In the genomic region with DNA sequence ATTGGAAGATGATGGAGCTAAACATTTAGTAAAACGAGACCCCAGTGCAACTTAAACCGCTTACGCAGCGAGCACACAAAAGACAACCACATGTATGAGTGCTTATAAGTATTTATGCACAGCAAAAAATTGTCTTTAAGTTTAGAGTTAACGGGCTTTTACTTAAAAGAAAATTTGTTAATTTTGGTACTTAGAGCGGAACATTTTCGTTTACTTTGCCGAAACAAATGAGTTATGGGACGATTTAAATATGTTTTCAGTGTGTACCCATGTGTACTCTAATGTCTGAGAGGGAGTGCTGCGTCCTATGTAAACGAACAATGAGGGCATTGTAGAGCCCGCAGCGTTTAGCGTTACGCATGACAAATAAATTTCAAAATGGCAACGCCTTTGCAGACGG, we compare ENCODE assay signal across 1 fruit fly cellular context.
A peak's percentile ranks its signal among the peaks of the same experiment; 100 is the strongest.
TF ChIP-seq lines count a peak whose summit lies in the region.

No protein-coding gene starts in this region.

TF ChIP-seq in whole organism, embryonic, 481 proteins besides CTCF, POLR2A, EP300 and RAD21 (continued from another document and continues in another):
- TF ChIP-seq Dbx (GFP tag; IDR thresholded peaks at IDR 0.05; lab: Robert Waterston, UW) (peak; percentile 58; the same call in 1 of the 3 replicates), jumu (GFP tag; optimal IDR thresholded peaks at IDR 0.05; lab: Kevin White, UChicago) (peak; percentile 4), Rfx (GFP tag; IDR thresholded peaks at IDR 0.05; lab: Robert Waterston, UW) (peak; percentile 35; the same call in 1 of the 2 replicates), cg (GFP tag; optimal IDR thresholded peaks at IDR 0.05; lab: Kevin White, UChicago) (no peak), Ets65A (GFP tag; lab: Kevin White, UChicago) (peak; percentile 36), eve (GFP tag; optimal IDR thresholded peaks at IDR 0.05; lab: Kevin White, UChicago) (peak in 1 of 2 experiments; percentile 14), NC2β (GFP tag; optimal IDR thresholded peaks at IDR 0.05; lab: Kevin White, UChicago) (no peak), pum (GFP tag; optimal IDR thresholded peaks at IDR 0.05; lab: Kevin White, UChicago) (no peak), CG32772 (GFP tag; IDR thresholded peaks at IDR 0.05; lab: Robert Waterston, UW) (peak; percentile 55), HLH54F (GFP tag; optimal IDR thresholded peaks at IDR 0.05; lab: Kevin White, UChicago) (peak; percentile 34), Blimp-1 (GFP tag; optimal IDR thresholded peaks at IDR 0.05; lab: Kevin White, UChicago) (peak; percentile 3), CG7271 (tag; optimal IDR thresholded peaks at IDR 0.05; lab: Kevin White, UChicago) (no peak), CG9797 (GFP tag; optimal IDR thresholded peaks at IDR 0.05; lab: Kevin White, UChicago) (no peak), ap (GFP tag; IDR thresholded peaks at IDR 0.05; lab: Robert Waterston, UW) (peak; percentile 36; the same call in 1 of the 2 replicates), fd64A (GFP tag; optimal IDR thresholded peaks at IDR 0.05; lab: Kevin White, UChicago) (no peak), CG1792 (GFP tag; optimal IDR thresholded peaks at IDR 0.05; lab: Kevin White, UChicago) (no peak), CG10366 (GFP tag; IDR thresholded peaks at IDR 0.05; lab: Robert Waterston, UW) (peak; percentile 48; the same call in 1 of the 2 replicates), Xbp1 (GFP tag; optimal IDR thresholded peaks at IDR 0.05; lab: Kevin White, UChicago) (peak; percentile 58), disco-r (GFP tag; optimal IDR thresholded peaks at IDR 0.05; lab: Kevin White, UChicago) (no peak), oc (tag; optimal IDR thresholded peaks at IDR 0.05; lab: Kevin White, UChicago) (peak; percentile 1), jigr1 (GFP tag; IDR thresholded peaks at IDR 0.05; lab: Robert Waterston, UW) (no peak), Atf-2 (GFP tag; optimal IDR thresholded peaks at IDR 0.05; lab: Kevin White, UChicago) (no peak), wor (GFP tag; IDR thresholded peaks at IDR 0.05; lab: Robert Waterston, UW) (no peak), CG31388 (GFP tag; optimal IDR thresholded peaks at IDR 0.05; lab: Kevin White, UChicago) (no peak), pnt (GFP tag; optimal IDR thresholded peaks at IDR 0.05; lab: Kevin White, UChicago) (peak; percentile 32), tgo (GFP tag; IDR thresholded peaks at IDR 0.05; lab: Robert Waterston, UW) (peak; percentile 30; the same call in 1 of the 3 replicates), CG30431 (GFP tag; optimal IDR thresholded peaks at IDR 0.05; lab: Kevin White, UChicago) (no peak), gcm2 (GFP tag; optimal IDR thresholded peaks at IDR 0.05; lab: Kevin White, UChicago) (peak; percentile 25), Neu2 (GFP tag; optimal IDR thresholded peaks at IDR 0.05; lab: Kevin White, UChicago; ENCODE audit: borderline replicate concordance) (no peak), CG1233 (GFP tag; optimal IDR thresholded peaks at IDR 0.05; lab: Kevin White, UChicago) (no peak), CG16813 (GFP tag; IDR thresholded peaks at IDR 0.05; lab: Robert Waterston, UW; ENCODE audit: partially characterized antibody) (no peak), CG1603 (tag; optimal IDR thresholded peaks at IDR 0.05; lab: Kevin White, UChicago) (peak; percentile 67), zfh1 (GFP tag; IDR thresholded peaks at IDR 0.05; lab: Robert Waterston, UW) (no peak), CG17612 (GFP tag; IDR thresholded peaks at IDR 0.05; lab: Robert Waterston, UW) (no peak), danr (GFP tag; IDR thresholded peaks at IDR 0.05; lab: Robert Waterston, UW) (no peak), CG10209 (GFP tag; optimal IDR thresholded peaks at IDR 0.05; lab: Kevin White, UChicago) (peak; percentile 23), CG13624 (GFP tag; optimal IDR thresholded peaks at IDR 0.05; lab: Kevin White, UChicago) (no peak), CG6689 (GFP tag; IDR thresholded peaks at IDR 0.05; lab: Robert Waterston, UW) (peak; percentile 39; the same call in 1 of the 2 replicates), CG15269 (tag; optimal IDR thresholded peaks at IDR 0.05; lab: Kevin White, UChicago) (peak; percentile 61), CG11093 (GFP tag; IDR thresholded peaks at IDR 0.05; lab: Robert Waterston, UW) (no peak), esg (GFP tag; conservative IDR thresholded peaks at IDR 0.05; lab: Robert Waterston, UW) (peak; percentile 37; the same call in 1 of the 2 replicates), unpg (GFP tag; optimal IDR thresholded peaks at IDR 0.05; lab: Kevin White, UChicago) (peak; percentile 53), ash1 (GFP tag; optimal IDR thresholded peaks at IDR 0.05; lab: Kevin White, UChicago) (no peak), grau (tag; optimal IDR thresholded peaks at IDR 0.05; lab: Kevin White, UChicago) (peak; percentile 44), tap (tag; optimal IDR thresholded peaks at IDR 0.05; lab: Kevin White, UChicago) (peak; percentile 3), CG17802 (tag; optimal IDR thresholded peaks at IDR 0.05; lab: Kevin White, UChicago) (no peak), Chrac-16 (GFP tag; optimal IDR thresholded peaks at IDR 0.05; lab: Kevin White, UChicago) (peak; percentile 20), zen2 (GFP tag; IDR thresholded peaks at IDR 0.05; lab: Robert Waterston, UW; ENCODE audit: partially characterized antibody) (no peak), wdn (GFP tag; IDR thresholded peaks at IDR 0.05; lab: Robert Waterston, UW) (peak; percentile 54), CG14965 (GFP tag; optimal IDR thresholded peaks at IDR 0.05; lab: Kevin White, UChicago; ENCODE audit: borderline replicate concordance) (no peak), btn (GFP tag; optimal IDR thresholded peaks at IDR 0.05; lab: Kevin White, UChicago) (no peak), CG4360 (GFP tag; IDR thresholded peaks at IDR 0.05; lab: Robert Waterston, UW) (no peak), CG9727 (GFP tag; optimal IDR thresholded peaks at IDR 0.05; lab: Kevin White, UChicago) (no peak), schlank (tag; optimal IDR thresholded peaks at IDR 0.05; lab: Kevin White, UChicago) (peak; percentile 23), shn (GFP tag; optimal IDR thresholded peaks at IDR 0.05; lab: Kevin White, UChicago) (peak; percentile 3), Xrp1 (GFP tag; IDR thresholded peaks at IDR 0.05; lab: Robert Waterston, UW) (peak; percentile 7; the same call in 1 of the 2 replicates), Ada2b (GFP tag; IDR thresholded peaks at IDR 0.05; lab: Robert Waterston, UW) (peak; percentile 53), Poxn (GFP tag; IDR thresholded peaks at IDR 0.05; lab: Robert Waterston, UW) (0 out of 2 replicates have a peak, but pooled peaks have one; percentile 20), CG11456 (GFP tag; IDR thresholded peaks at IDR 0.05; lab: Robert Waterston, UW) (no peak), chn (GFP tag; optimal IDR thresholded peaks at IDR 0.05; lab: Kevin White, UChicago) (peak; percentile 22), lab (GFP tag; optimal IDR thresholded peaks at IDR 0.05; lab: Kevin White, UChicago) (peak; percentile 73), CG2120 (GFP tag; optimal IDR thresholded peaks at IDR 0.05; lab: Kevin White, UChicago) (peak; percentile 67), CG6654 (GFP tag; optimal IDR thresholded peaks at IDR 0.05; lab: Kevin White, UChicago) (no peak), klu (GFP tag; IDR thresholded peaks at IDR 0.05; lab: Robert Waterston, UW) (peak; percentile 45; the same call in 1 of the 2 replicates), CG9437 (GFP tag; optimal IDR thresholded peaks at IDR 0.05; lab: Kevin White, UChicago) (no peak), Hr51 (GFP tag; optimal IDR thresholded peaks at IDR 0.05; lab: Kevin White, UChicago) (peak; percentile 13 to 71), CG10959 (GFP tag; IDR thresholded peaks at IDR 0.05; lab: Robert Waterston, UW) (no peak), CG4424 (GFP tag; optimal IDR thresholded peaks at IDR 0.05; lab: Kevin White, UChicago) (peak; percentile 33), Bteb2 (GFP tag; optimal IDR thresholded peaks at IDR 0.05; lab: Kevin White, UChicago) (peak; percentile 8), Lpt (GFP tag; optimal IDR thresholded peaks at IDR 0.05; lab: Kevin White, UChicago) (no peak), Med (GFP tag; lab: Kevin White, UChicago) (peak; percentile 61), CG34224 (GFP tag; IDR thresholded peaks at IDR 0.05; lab: Robert Waterston, UW; ENCODE audit: partially characterized antibody) (no peak), her (GFP tag; optimal IDR thresholded peaks at IDR 0.05; lab: Kevin White, UChicago) (peak; percentile 32), sob (GFP tag; IDR thresholded peaks at IDR 0.05; lab: Robert Waterston, UW) (peak; percentile 65), CG2678 (tag; optimal IDR thresholded peaks at IDR 0.05; lab: Kevin White, UChicago) (peak; percentile 38), ab (GFP tag; optimal IDR thresholded peaks at IDR 0.05; lab: Kevin White, UChicago) (no peak), CG12299 (tag; optimal IDR thresholded peaks at IDR 0.05; lab: Kevin White, UChicago) (no peak), crol (GFP tag; IDR thresholded peaks at IDR 0.05; lab: Robert Waterston, UW) (no peak), nmo (GFP tag; optimal IDR thresholded peaks at IDR 0.05; lab: Kevin White, UChicago) (no peak), ssp (GFP tag; IDR thresholded peaks at IDR 0.05; lab: Robert Waterston, UW) (0 out of 2 replicates have a peak, but pooled peaks have one; percentile 21), CG2712 (tag; optimal IDR thresholded peaks at IDR 0.05; lab: Kevin White, UChicago) (no peak), CG17829 (tag; optimal IDR thresholded peaks at IDR 0.05; lab: Kevin White, UChicago) (peak; percentile 8), Dref (GFP tag; IDR thresholded peaks at IDR 0.05; lab: Robert Waterston, UW) (no peak), tin (GFP tag; optimal IDR thresholded peaks at IDR 0.05; lab: Kevin White, UChicago) (peak; percentile 8), Aef1 (GFP tag; IDR thresholded peaks at IDR 0.05; lab: Robert Waterston, UW) (peak; percentile 14; the same call in 1 of the 3 replicates), psq (GFP tag; optimal IDR thresholded peaks at IDR 0.05; lab: Kevin White, UChicago) (no peak), Sox102F (GFP tag; optimal IDR thresholded peaks at IDR 0.05; lab: Kevin White, UChicago) (peak; percentile 69), MBD-R2 (GFP tag; IDR thresholded peaks at IDR 0.05; lab: Robert Waterston, UW) (no peak), CG12071 (GFP tag; optimal IDR thresholded peaks at IDR 0.05; lab: Kevin White, UChicago) (peak; percentile 33), CG3281 (GFP tag; optimal IDR thresholded peaks at IDR 0.05; lab: Kevin White, UChicago) (peak; percentile 28), CG1024 (GFP tag; IDR thresholded peaks at IDR 0.05; lab: Robert Waterston, UW) (no peak), BEAF-32 (GFP tag; optimal IDR thresholded peaks at IDR 0.05; lab: Kevin White, UChicago) (no peak), CG11696 (GFP tag; IDR thresholded peaks at IDR 0.05; lab: Robert Waterston, UW) (no peak), CG6683 (GFP tag; optimal IDR thresholded peaks at IDR 0.05; lab: Kevin White, UChicago) (no peak), CG8290 (GFP tag; optimal IDR thresholded peaks at IDR 0.05; lab: Kevin White, UChicago) (no peak), CG8290 (tag; optimal IDR thresholded peaks at IDR 0.05; lab: Kevin White, UChicago) (peak in 1 of 2 experiments; percentile 59), CG10274 (GFP tag; optimal IDR thresholded peaks at IDR 0.05; lab: Kevin White, UChicago) (no peak), fd96Cb (tag; optimal IDR thresholded peaks at IDR 0.05; lab: Kevin White, UChicago) (peak; percentile 11), Fer2 (tag; optimal IDR thresholded peaks at IDR 0.05; lab: Kevin White, UChicago) (no peak), CG11398 (GFP tag; optimal IDR thresholded peaks at IDR 0.05; lab: Kevin White, UChicago) (peak; percentile 4), CG17328 (GFP tag; IDR thresholded peaks at IDR 0.05; lab: Robert Waterston, UW) (peak; percentile 37; the same call in 1 of the 2 replicates), inv (GFP tag; IDR thresholded peaks at IDR 0.05; lab: Robert Waterston, UW; ENCODE audit: partially characterized antibody) (no peak), zf30C (GFP tag; optimal IDR thresholded peaks at IDR 0.05; lab: Kevin White, UChicago) (no peak), gsb-n (tag; optimal IDR thresholded peaks at IDR 0.05; lab: Kevin White, UChicago) (no peak), Fer1 (GFP tag; optimal IDR thresholded peaks at IDR 0.05; lab: Kevin White, UChicago) (peak; percentile 44), nau (GFP tag; optimal IDR thresholded peaks at IDR 0.05; lab: Kevin White, UChicago) (no peak), CG4854 (GFP tag; optimal IDR thresholded peaks at IDR 0.05; lab: Kevin White, UChicago) (no peak), sens-2 (GFP tag; IDR thresholded peaks at IDR 0.05; lab: Robert Waterston, UW) (peak; percentile 9; the same call in 1 of the 2 replicates), Myb (GFP tag; optimal IDR thresholded peaks at IDR 0.05; lab: Kevin White, UChicago) (peak; percentile 11), twi (tag; optimal IDR thresholded peaks at IDR 0.05; lab: Kevin White, UChicago) (no peak), Oli (tag; optimal IDR thresholded peaks at IDR 0.05; lab: Kevin White, UChicago) (peak; percentile 55), CG5953 (GFP tag; IDR thresholded peaks at IDR 0.05; lab: Robert Waterston, UW) (0 out of 2 replicates have a peak, but pooled peaks have one; percentile 56), CG10321 (GFP tag; IDR thresholded peaks at IDR 0.05; lab: Robert Waterston, UW) (peak; percentile 32; the same call in 1 of the 2 replicates), CG14441 (GFP tag; IDR thresholded peaks at IDR 0.05; lab: Robert Waterston, UW) (0 out of 2 replicates have a peak, but pooled peaks have one; percentile 47), ttk (GFP tag; IDR thresholded peaks at IDR 0.05; lab: Robert Waterston, UW) (peak; percentile 56), tna (GFP tag; IDR thresholded peaks at IDR 0.05; lab: Robert Waterston, UW; ENCODE audit: partially characterized antibody) (no peak), CG15514 (GFP tag; optimal IDR thresholded peaks at IDR 0.05; lab: Kevin White, UChicago) (peak; percentile 36), az2 (GFP tag; optimal IDR thresholded peaks at IDR 0.05; lab: Kevin White, UChicago) (peak; percentile 3), CG9817 (tag; optimal IDR thresholded peaks at IDR 0.05; lab: Kevin White, UChicago) (peak; percentile 22), nom (GFP tag; optimal IDR thresholded peaks at IDR 0.05; lab: Kevin White, UChicago) (no peak), Sry-β (GFP tag; optimal IDR thresholded peaks at IDR 0.05; lab: Kevin White, UChicago) (no peak), Dek (tag; optimal IDR thresholded peaks at IDR 0.05; lab: Kevin White, UChicago) (peak; percentile 8), aop (GFP tag; IDR thresholded peaks at IDR 0.05; lab: Robert Waterston, UW) (0 out of 2 replicates have a peak, but pooled peaks have one; percentile 11), ind (GFP tag; optimal IDR thresholded peaks at IDR 0.05; lab: Kevin White, UChicago) (peak; percentile 46), CG8281 (tag; optimal IDR thresholded peaks at IDR 0.05; lab: Kevin White, UChicago) (no peak), CG2875 (GFP tag; optimal IDR thresholded peaks at IDR 0.05; lab: Kevin White, UChicago) (no peak)
